Fruit fly (Drosophila melanogaster) S2 (cell line): ENCODE measurements around the gene Mcm7.

Experiments
- CG8478 ChIP-seq: fragments of >200 bp; optimal IDR thresholded peaks from 2 replicates; lab custom pipeline; 2018
- CTCF ChIP-seq, 2 experiments: fragments of >200 bp; optimal IDR thresholded peaks; 2 replicates each; lab custom pipeline; 2018

DNA sequence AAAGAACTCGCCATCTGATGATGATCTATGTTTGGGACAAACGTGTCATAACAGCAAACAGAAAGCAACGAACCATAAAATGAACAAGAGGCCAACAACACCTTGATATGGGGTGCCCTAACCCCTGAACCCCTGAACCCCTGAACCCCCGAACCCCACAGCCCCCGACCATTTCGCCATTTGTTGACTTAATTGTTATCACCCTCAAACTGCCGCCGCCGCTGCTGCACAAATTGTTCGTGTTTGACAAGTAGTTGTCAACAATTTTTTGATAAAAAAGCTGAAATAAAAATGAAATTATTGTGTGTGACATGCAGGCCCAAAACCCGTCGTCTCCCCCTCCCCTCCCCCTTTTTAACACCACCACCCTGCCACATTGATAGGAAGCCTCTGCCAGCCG lies 18.3 kb upstream of the Mcm7 start:
- TF ChIP-seq CTCF (optimal IDR thresholded peaks at IDR 0.05; lab: Kevin White, UChicago) = no peak
- no peak for TF ChIP-seq CG8478
